Fruit fly (Drosophila melanogaster) whole organism, embryonic: Measurements from ENCODE around the gene CG32344.

ENCODE experiments used
- Asciz ChIP-seq: fragments of 200-800 bp; sonication (Bioruptor generic); optimal IDR thresholded peaks from 2 replicates; lab custom pipeline; 2017; ENCODE audit warnings: missing biosample characterization, mild to moderate bottlenecking, missing genetic modification characterization, missing genetic modification reagents
- CG10654 ChIP-seq: fragments of 200-800 bp; sonication (Bioruptor generic); optimal IDR thresholded peaks from 2 replicates; lab custom pipeline; 2016; ENCODE audit warnings: missing biosample characterization, missing genetic modification characterization
- CG11560 ChIP-seq: fragments of 200-800 bp; sonication (Bioruptor generic); IDR thresholded peaks from 3 replicates; pipeline ENCODE4 v1.3.6; 2022; ENCODE audit warnings: missing biosample characterization, missing genetic modification characterization
- CG11696 ChIP-seq: fragments of 200-800 bp; sonication (Bioruptor generic); IDR thresholded peaks from 2 replicates; pipeline ENCODE4 v1.3.6; 2022; ENCODE audit warnings: missing biosample characterization, missing genetic modification characterization
- CG12219 ChIP-seq: fragments of 200-800 bp; sonication (Bioruptor generic); optimal IDR thresholded peaks from 3 replicates; lab custom pipeline; 2018; ENCODE audit warnings: missing biosample characterization, mild to moderate bottlenecking, missing genetic modification characterization
- CG13775 ChIP-seq: fragments of 200-800 bp; sonication (Bioruptor generic); optimal IDR thresholded peaks from 3 replicates; lab custom pipeline; 2017; ENCODE audit warnings: missing biosample characterization, mild to moderate bottlenecking, missing genetic modification characterization
- CG1647 ChIP-seq: fragments of 200-800 bp; sonication (Bioruptor generic); optimal IDR thresholded peaks from 3 replicates; lab custom pipeline; 2016; ENCODE audit warnings: missing biosample characterization, missing genetic modification characterization
- CG17612 ChIP-seq: fragments of 200-800 bp; sonication (Bioruptor generic); IDR thresholded peaks from 2 replicates; pipeline ENCODE4 v1.3.6; 2022; ENCODE audit warnings: missing biosample characterization, missing genetic modification characterization
- CG1792 ChIP-seq: fragments of 200-800 bp; sonication (Bioruptor generic); optimal IDR thresholded peaks from 2 replicates; lab custom pipeline; 2016; ENCODE audit warnings: missing biosample characterization, missing genetic modification characterization
- CG2129 ChIP-seq: fragments of 200-800 bp; sonication (Bioruptor generic); IDR thresholded peaks from 2 replicates; pipeline ENCODE4 v1.3.6; 2022; ENCODE audit warnings: missing biosample characterization, missing genetic modification characterization; ENCODE audit not compliant: partially characterized antibody
- CG3163 ChIP-seq: fragments of 200-800 bp; sonication (Bioruptor generic); optimal IDR thresholded peaks from 3 replicates; lab custom pipeline; 2016; ENCODE audit warnings: missing biosample characterization, missing genetic modification characterization
- CG33557 ChIP-seq: fragments of 200-800 bp; sonication (Bioruptor generic); optimal IDR thresholded peaks from 2 replicates; lab custom pipeline; 2019; ENCODE audit warnings: missing biosample characterization, mild to moderate bottlenecking, missing genetic modification characterization, moderate library complexity
- CG8281 ChIP-seq: fragments of 200-800 bp; sonication (Bioruptor generic); optimal IDR thresholded peaks from 2 replicates; lab custom pipeline; 2018; ENCODE audit warnings: missing biosample characterization, mild to moderate bottlenecking, missing genetic modification characterization, moderate library complexity
- CG8388 ChIP-seq: fragments of 200-800 bp; sonication (Bioruptor generic); optimal IDR thresholded peaks from 2 replicates; lab custom pipeline; 2019; ENCODE audit warnings: missing biosample characterization, mild to moderate bottlenecking, missing genetic modification characterization, moderate library complexity
- CkIIα-i1 ChIP-seq: fragments of 200-800 bp; sonication (Bioruptor generic); IDR thresholded peaks from 2 replicates; pipeline ENCODE4 v1.3.6; 2022; ENCODE audit warnings: missing biosample characterization, missing genetic modification characterization
- Dfd ChIP-seq, 2 experiments: fragments of >200 bp; optimal IDR thresholded peaks; 2 replicates each; lab custom pipeline; 2017; ENCODE audit warnings: missing biosample characterization in 2 of 2, missing genetic modification characterization in 2 of 2
- HmgD ChIP-seq: fragments of 200-800 bp; sonication (Bioruptor generic); optimal IDR thresholded peaks from 3 replicates; lab custom pipeline; 2016; ENCODE audit warnings: missing biosample characterization, missing genetic modification characterization
- Hr3 ChIP-seq: fragments of 200-800 bp; sonication (Bioruptor generic); optimal IDR thresholded peaks from 3 replicates; lab custom pipeline; 2016; ENCODE audit warnings: missing biosample characterization, missing genetic modification characterization
- MTF-1 ChIP-seq: fragments of 200-800 bp; sonication (Bioruptor generic); optimal IDR thresholded peaks from 2 replicates; lab custom pipeline; 2018; ENCODE audit warnings: missing biosample characterization, mild to moderate bottlenecking, missing genetic modification characterization, borderline replicate concordance
- NK7.1 ChIP-seq: fragments of 200-800 bp; sonication (Bioruptor generic); optimal IDR thresholded peaks from 3 replicates; lab custom pipeline; 2016; ENCODE audit warnings: missing biosample characterization, missing genetic modification characterization
- Neu2 ChIP-seq: fragments of 200-800 bp; sonication (Bioruptor generic); optimal IDR thresholded peaks from 3 replicates; lab custom pipeline; 2016; ENCODE audit warnings: missing biosample characterization, missing genetic modification characterization, borderline replicate concordance
- Pdp1 ChIP-seq, 2 experiments: fragments of 200-800 bp; sonication (Bioruptor generic); optimal IDR thresholded peaks; 3 replicates each; lab custom pipeline; 2016; ENCODE audit warnings: missing biosample characterization in 2 of 2, missing genetic modification characterization in 2 of 2, mild to moderate bottlenecking in 1 of 2, moderate library complexity in 1 of 2
- ara ChIP-seq: fragments of 200-800 bp; sonication (Bioruptor generic); IDR thresholded peaks from 2 replicates; pipeline ENCODE4 v1.3.6; 2022; ENCODE audit warnings: missing biosample characterization, missing genetic modification characterization
- bcd ChIP-seq: fragments of 200-800 bp; sonication (Bioruptor generic); optimal IDR thresholded peaks from 2 replicates; lab custom pipeline; 2017; ENCODE audit warnings: missing biosample characterization, mild to moderate bottlenecking, missing genetic modification characterization
- bsh ChIP-seq, 2 experiments: fragments of 200-800 bp; sonication (Bioruptor generic); optimal IDR thresholded peaks; 2 replicates each; lab custom pipeline; 2017 to 2018; ENCODE audit warnings: mild to moderate bottlenecking in 2 of 2, missing biosample characterization in 2 of 2, missing genetic modification characterization in 2 of 2, moderate library complexity in 1 of 2
- cas ChIP-seq: fragments of 200-800 bp; sonication (Bioruptor generic); IDR thresholded peaks from 2 replicates; pipeline ENCODE4 v1.3.6; 2022; ENCODE audit warnings: missing biosample characterization, missing genetic modification characterization
- ci ChIP-seq: fragments of 200-800 bp; sonication (Bioruptor generic); IDR thresholded peaks from 3 replicates; pipeline ENCODE4 v1.3.6; 2022; ENCODE audit warnings: missing biosample characterization, missing genetic modification characterization
- eyg ChIP-seq: fragments of 200-800 bp; sonication (Bioruptor generic); optimal IDR thresholded peaks from 3 replicates; lab custom pipeline; 2016; ENCODE audit warnings: missing biosample characterization, missing genetic modification characterization
- fd96Cb ChIP-seq: fragments of 200-800 bp; sonication (Bioruptor generic); optimal IDR thresholded peaks from 2 replicates; lab custom pipeline; 2018; ENCODE audit warnings: missing biosample characterization, mild to moderate bottlenecking, missing genetic modification characterization, moderate library complexity
- ftz-f1 ChIP-seq: fragments of 200-800 bp; sonication (Bioruptor generic); optimal IDR thresholded peaks from 2 replicates; lab custom pipeline; 2016; ENCODE audit warnings: missing biosample characterization, missing genetic modification characterization
- gcm ChIP-seq: fragments of 200-800 bp; sonication (Bioruptor generic); optimal IDR thresholded peaks from 2 replicates; lab custom pipeline; 2019; ENCODE audit warnings: missing biosample characterization, mild to moderate bottlenecking, missing genetic modification characterization, moderate library complexity
- gfzf ChIP-seq: fragments of 200-800 bp; sonication (Bioruptor generic); optimal IDR thresholded peaks from 2 replicates; lab custom pipeline; 2016; ENCODE audit warnings: missing biosample characterization, mild to moderate bottlenecking, missing genetic modification characterization, moderate library complexity
- gsb ChIP-seq: fragments of 200-800 bp; sonication (Bioruptor generic); IDR thresholded peaks from 2 replicates; pipeline ENCODE4 v1.3.6; 2022; ENCODE audit warnings: missing biosample characterization, missing genetic modification characterization
- ind ChIP-seq: fragments of 200-800 bp; sonication (Bioruptor generic); optimal IDR thresholded peaks from 3 replicates; lab custom pipeline; 2016; ENCODE audit warnings: missing biosample characterization, missing genetic modification characterization
- klu ChIP-seq: fragments of 200-800 bp; sonication (Bioruptor generic); IDR thresholded peaks from 2 replicates; pipeline ENCODE4 v1.3.6; 2022; ENCODE audit warnings: missing biosample characterization, missing genetic modification characterization
- lmd ChIP-seq: fragments of 200-800 bp; sonication (Bioruptor generic); IDR thresholded peaks from 2 replicates; pipeline ENCODE4 v1.3.6; 2022; ENCODE audit warnings: missing biosample characterization, missing genetic modification characterization
- maf-S ChIP-seq: fragments of 200-800 bp; sonication (Bioruptor generic); optimal IDR thresholded peaks from 2 replicates; lab custom pipeline; 2016; ENCODE audit warnings: missing biosample characterization, missing genetic modification characterization
- mld ChIP-seq: fragments of 200-800 bp; sonication (Bioruptor generic); IDR thresholded peaks from 3 replicates; pipeline ENCODE4 v1.3.6; 2022; ENCODE audit warnings: missing biosample characterization, missing genetic modification characterization; ENCODE audit not compliant: partially characterized antibody
- odd ChIP-seq: fragments of 200-800 bp; sonication (Bioruptor generic); optimal IDR thresholded peaks from 2 replicates; lab custom pipeline; 2017; ENCODE audit warnings: missing biosample characterization, mild to moderate bottlenecking, missing genetic modification characterization
- pum ChIP-seq: fragments of 200-800 bp; sonication (Bioruptor generic); optimal IDR thresholded peaks from 2 replicates; lab custom pipeline; 2016; ENCODE audit warnings: missing biosample characterization, missing genetic modification characterization
- rib ChIP-seq: fragments of 200-800 bp; sonication (Bioruptor generic); IDR thresholded peaks from 2 replicates; pipeline ENCODE4 v1.3.6; 2022; ENCODE audit warnings: missing biosample characterization, missing genetic modification characterization
- run ChIP-seq: fragments of 200-800 bp; sonication (Bioruptor generic); optimal IDR thresholded peaks from 3 replicates; lab custom pipeline; 2018; ENCODE audit warnings: missing biosample characterization, mild to moderate bottlenecking, missing genetic modification characterization
- salm ChIP-seq: fragments of 200-800 bp; sonication (Bioruptor generic); optimal IDR thresholded peaks from 2 replicates; lab custom pipeline; 2018; ENCODE audit warnings: missing biosample characterization, mild to moderate bottlenecking, missing genetic modification characterization
- stwl ChIP-seq: fragments of 200-800 bp; sonication (Bioruptor generic); optimal IDR thresholded peaks from 3 replicates; lab custom pipeline; 2018; ENCODE audit warnings: missing biosample characterization, mild to moderate bottlenecking, missing genetic modification characterization, moderate library complexity
- sug ChIP-seq: fragments of 200-800 bp; optimal IDR thresholded peaks from 2 replicates; lab custom pipeline; 2019; ENCODE audit warnings: missing biosample characterization, mild to moderate bottlenecking, missing genetic modification characterization, moderate library complexity
- usp ChIP-seq: fragments of >200 bp; optimal IDR thresholded peaks from 2 replicates; lab custom pipeline; 2017; ENCODE audit warnings: missing biosample characterization, missing genetic modification characterization
- vvl ChIP-seq: fragments of 200-800 bp; sonication (Bioruptor generic); IDR thresholded peaks from 2 replicates; pipeline ENCODE4 v1.3.6; 2022; ENCODE audit warnings: missing biosample characterization, missing genetic modification characterization
- yki ChIP-seq: fragments of >200 bp; optimal IDR thresholded peaks from 3 replicates; lab custom pipeline; 2018
- zfh1 ChIP-seq: fragments of 200-800 bp; sonication (Bioruptor generic); IDR thresholded peaks from 3 replicates; pipeline ENCODE4 v1.3.6; 2022; ENCODE audit warnings: missing biosample characterization, missing genetic modification characterization

CG32344 gene

dm6 chr3L:346656-347640, 22.4 kb upstream of the CG32344 start, which contains the start of gene mth (continued):
- TF ChIP-seq yki (lab: Kevin White, UChicago) (no peak), CkIIα-i1 (GFP tag; lab: Robert Waterston, UW) (no peak), CG17612 (no peak), CG10654 (no peak), rib (GFP tag; lab: Robert Waterston, UW) (no peak), fd96Cb (tag; lab: Kevin White, UChicago) (no peak), CG3163 (GFP tag; lab: Kevin White, UChicago) (no peak), gsb (GFP tag; lab: Robert Waterston, UW) (no peak), CG12219 (no peak), ind (GFP tag; lab: Kevin White, UChicago) (peak; percentile 35), bsh (GFP tag; optimal IDR thresholded peaks at IDR 0.05; lab: Kevin White, UChicago) (peak in 1 of 2 experiments; percentile 47), CG11560 (tag; lab: Robert Waterston, UW) (peak; percentile 74; the same call in 1 of the 3 replicates), ara (GFP tag; lab: Robert Waterston, UW) (no peak), run (tag; lab: Kevin White, UChicago) (no peak), CG1647 (GFP tag; lab: Kevin White, UChicago) (peak; percentile 7), CG8388 (GFP tag; lab: Kevin White, UChicago) (no peak), zfh1 (0 out of 3 replicates have a peak, but pooled peaks have one; percentile 34), Asciz (GFP tag; lab: Kevin White, UChicago) (no peak), pum (GFP tag; lab: Kevin White, UChicago) (peak; percentile 35), CG8281 (tag; lab: Kevin White, UChicago) (peak; percentile 26), NK7.1 (no peak), CG13775 (GFP tag; lab: Kevin White, UChicago) (peak; percentile 59), Neu2 (peak; percentile 87), bcd (GFP tag; lab: Kevin White, UChicago) (peak; percentile 40), ftz-f1 (GFP tag; lab: Kevin White, UChicago) (no peak), usp (no peak), gcm (GFP tag; lab: Kevin White, UChicago) (no peak), lmd (GFP tag; lab: Robert Waterston, UW) (0 out of 2 replicates have a peak, but pooled peaks have one; percentile 25), eyg (GFP tag; lab: Kevin White, UChicago) (peak; percentile 45), sug (peak; percentile 61), maf-S (GFP tag; lab: Kevin White, UChicago) (peak; percentile 59), odd (GFP tag; lab: Kevin White, UChicago) (no peak), vvl (GFP tag; lab: Robert Waterston, UW) (peak; percentile 51), HmgD (GFP tag; lab: Kevin White, UChicago) (no peak), CG33557 (peak; percentile 51), MTF-1 (no peak), gfzf (GFP tag; lab: Kevin White, UChicago) (peak; percentile 41), Hr3 (no peak), mld (GFP tag; lab: Robert Waterston, UW) (peak; percentile 93; the same call in 2 of the 3 replicates), ci (GFP tag; lab: Robert Waterston, UW) (0 out of 3 replicates have a peak, but pooled peaks have one; percentile 45), cas (no peak), CG11696 (GFP tag; lab: Robert Waterston, UW) (no peak), Pdp1 (GFP tag; optimal IDR thresholded peaks at IDR 0.05; lab: Kevin White, UChicago) (peak; percentile 50 to 64), stwl (peak; percentile 81), CG1792 (GFP tag; lab: Kevin White, UChicago) (peak; percentile 60), Dfd (GFP tag; optimal IDR thresholded peaks at IDR 0.05; lab: Kevin White, UChicago) (no peak), salm (no peak), CG2129 (GFP tag; lab: Robert Waterston, UW) (peak; percentile 98), klu (GFP tag; lab: Robert Waterston, UW) (no peak)
